Worm (Caenorhabditis elegans) whole organism, L1 larva: ENCODE data around the gene M03D4.4.

ENCODE experiments used
- C16A3.4 ChIP-seq: fragments of 150-350 bp; optimal IDR thresholded peaks from 2 replicates; lab custom pipeline; 2014; ENCODE audit warnings: missing biosample characterization, missing genetic modification characterization
- F16B12.6 ChIP-seq: fragments of 150-350 bp; optimal IDR thresholded peaks from 2 replicates; lab custom pipeline; 2014; ENCODE audit warnings: missing biosample characterization, missing genetic modification characterization
- alr-1 ChIP-seq: fragments of 200-800 bp; sonication (Bioruptor generic); optimal IDR thresholded peaks from 2 replicates; lab custom pipeline; 2018; ENCODE audit warnings: borderline replicate concordance, mild to moderate bottlenecking, missing genetic modification characterization, missing compliant biosample characterization
- ceh-8 ChIP-seq: fragments of 200-800 bp; sonication (Bioruptor generic); optimal IDR thresholded peaks from 2 replicates; lab custom pipeline; 2018; ENCODE audit warnings: mild to moderate bottlenecking, missing genetic modification characterization, moderate library complexity, missing compliant biosample characterization
- ceh-88 ChIP-seq: fragments of 200-800 bp; sonication (Bioruptor generic); IDR thresholded peaks from 2 replicates; pipeline ENCODE4 v1.3.6; 2022; ENCODE audit warnings: missing genetic modification characterization, missing compliant biosample characterization
- ces-1 ChIP-seq: fragments of 150-350 bp; optimal IDR thresholded peaks from 2 replicates; lab custom pipeline; 2014; ENCODE audit warnings: missing biosample characterization, missing genetic modification reagents, missing genetic modification characterization
- dpl-1 ChIP-seq, 3 experiments: fragments of 150-350 bp in 2 of 3; sonication (generic microtip) in 1 of 3; optimal IDR thresholded peaks; 2 replicates each; lab custom pipeline; 2014 to 2017; ENCODE audit warnings: missing biosample characterization in 3 of 3, missing genetic modification characterization in 3 of 3, missing genetic modification reagents in 3 of 3
- dsc-1 ChIP-seq: sonication (generic microtip); optimal IDR thresholded peaks from 2 replicates; lab custom pipeline; 2016; ENCODE audit warnings: mild to moderate bottlenecking, missing genetic modification characterization, missing compliant biosample characterization
- efl-1 ChIP-seq, 4 experiments: fragments of 150-350 bp; optimal IDR thresholded peaks in 3 of 4; peaks in 1 of 4; 1 replicate in 1 of 4; 2 replicates in 3 of 4; lab custom pipeline; 2014; ENCODE audit warnings: missing biosample characterization in 2 of 4, missing genetic modification characterization in 2 of 4, missing genetic modification reagents in 2 of 4
- efl-3 ChIP-seq: fragments of 200-800 bp; sonication (Bioruptor generic); optimal IDR thresholded peaks from 2 replicates; lab custom pipeline; 2018; ENCODE audit warnings: mild to moderate bottlenecking, missing genetic modification characterization, missing compliant biosample characterization
- egl-13 ChIP-seq: sonication (generic microtip); optimal IDR thresholded peaks from 2 replicates; lab custom pipeline; 2016; ENCODE audit warnings: missing genotype, missing genetic modification reagents, missing genetic modification characterization, missing compliant biosample characterization
- ets-5 ChIP-seq: fragments of 200-800 bp; sonication (Bioruptor generic); IDR thresholded peaks from 2 replicates; pipeline ENCODE4 v1.3.6; 2022; ENCODE audit warnings: missing genetic modification characterization, missing compliant biosample characterization
- fkh-4 ChIP-seq: sonication (generic microtip); optimal IDR thresholded peaks from 2 replicates; lab custom pipeline; 2016; ENCODE audit warnings: missing compliant biosample characterization, missing genetic modification characterization, borderline replicate concordance
- fos-1 ChIP-seq: fragments of 150-350 bp; optimal IDR thresholded peaks from 2 replicates; lab custom pipeline; 2014; ENCODE audit warnings: missing biosample characterization, missing genetic modification characterization
- hlh-4 ChIP-seq: sonication (generic microtip); optimal IDR thresholded peaks from 2 replicates; lab custom pipeline; 2016; ENCODE audit warnings: mild to moderate bottlenecking, missing genetic modification characterization, missing compliant biosample characterization
- hpl-2 ChIP-seq: fragments of 150-350 bp; optimal IDR thresholded peaks from 2 replicates; lab custom pipeline; 2014; ENCODE audit warnings: missing biosample characterization, missing genetic modification reagents, missing genetic modification characterization
- irx-1 ChIP-seq: sonication (generic microtip); optimal IDR thresholded peaks from 2 replicates; lab custom pipeline; 2016; ENCODE audit warnings: missing genetic modification characterization, missing compliant biosample characterization
- isw-1 ChIP-seq: fragments of 200-800 bp; sonication (Bioruptor generic); IDR thresholded peaks from 2 replicates; pipeline ENCODE4 v1.3.6; 2022; ENCODE audit warnings: missing genetic modification characterization, missing compliant biosample characterization
- lin-13 ChIP-seq: fragments of 150-350 bp; optimal IDR thresholded peaks from 2 replicates; lab custom pipeline; 2014; ENCODE audit warnings: missing biosample characterization, missing genetic modification reagents, missing genetic modification characterization
- lin-15B ChIP-seq: fragments of 150-350 bp; sonication (generic microtip); optimal IDR thresholded peaks from 3 replicates; lab custom pipeline; 2014; ENCODE audit warnings: missing biosample characterization, missing genetic modification characterization
- lin-35 ChIP-seq, 2 experiments: fragments of 150-350 bp; optimal IDR thresholded peaks; 2 replicates each; lab custom pipeline; 2014; ENCODE audit warnings: missing biosample characterization in 2 of 2, missing genetic modification characterization in 2 of 2, missing genetic modification reagents in 2 of 2
- lir-3 ChIP-seq: sonication (generic microtip); optimal IDR thresholded peaks from 2 replicates; lab custom pipeline; 2016; ENCODE audit warnings: mild to moderate bottlenecking, missing genetic modification characterization, moderate library complexity, missing compliant biosample characterization; ENCODE audit not compliant: poor library complexity
- lsy-2 ChIP-seq, 2 experiments: fragments of 150-350 bp; optimal IDR thresholded peaks; 2 replicates each; lab custom pipeline; 2014; ENCODE audit warnings: missing biosample characterization in 2 of 2, missing genetic modification characterization in 2 of 2
- mdl-1 ChIP-seq, 2 experiments: fragments of 150-350 bp; optimal IDR thresholded peaks; 2 replicates each; lab custom pipeline; 2014 to 2017; ENCODE audit warnings: missing biosample characterization in 2 of 2, missing genetic modification characterization in 2 of 2, inconsistent platforms in 1 of 2
- mef-2 ChIP-seq: fragments of 150-350 bp; optimal IDR thresholded peaks from 2 replicates; lab custom pipeline; 2014; ENCODE audit warnings: missing biosample characterization, missing genetic modification characterization
- mep-1 ChIP-seq: fragments of 150-350 bp; optimal IDR thresholded peaks from 2 replicates; lab custom pipeline; 2014; ENCODE audit warnings: missing biosample characterization, missing genetic modification characterization
- nhr-20 ChIP-seq: sonication (generic microtip); optimal IDR thresholded peaks from 2 replicates; lab custom pipeline; 2016; ENCODE audit warnings: mild to moderate bottlenecking, missing genetic modification characterization, missing compliant biosample characterization
- nhr-28 ChIP-seq: fragments of 150-350 bp; optimal IDR thresholded peaks from 2 replicates; lab custom pipeline; 2014; ENCODE audit warnings: missing biosample characterization, missing genetic modification characterization
- nhr-47 ChIP-seq: sonication (generic microtip); optimal IDR thresholded peaks from 2 replicates; lab custom pipeline; 2016; ENCODE audit warnings: mild to moderate bottlenecking, missing genetic modification characterization, moderate library complexity, missing compliant biosample characterization
- rnt-1 ChIP-seq: sonication (generic microtip); optimal IDR thresholded peaks from 2 replicates; lab custom pipeline; 2016; ENCODE audit warnings: mild to moderate bottlenecking, missing genetic modification characterization, moderate library complexity, missing compliant biosample characterization
- skn-1 ChIP-seq: fragments of 150-350 bp; optimal IDR thresholded peaks from 2 replicates; lab custom pipeline; 2014; ENCODE audit warnings: missing biosample characterization, missing genetic modification characterization
- snu-23 ChIP-seq: sonication (generic microtip); optimal IDR thresholded peaks from 2 replicates; lab custom pipeline; 2016; ENCODE audit warnings: missing genetic modification characterization, missing compliant biosample characterization
- sox-4 ChIP-seq: sonication (generic microtip); optimal IDR thresholded peaks from 2 replicates; lab custom pipeline; 2016; ENCODE audit warnings: missing genetic modification characterization, missing compliant biosample characterization
- swsn-7 ChIP-seq: sonication (generic microtip); optimal IDR thresholded peaks from 2 replicates; lab custom pipeline; 2016; ENCODE audit warnings: missing genetic modification characterization, missing compliant biosample characterization
- tbx-2 ChIP-seq: sonication (generic microtip); optimal IDR thresholded peaks from 2 replicates; lab custom pipeline; 2016; ENCODE audit warnings: missing genetic modification characterization, missing compliant biosample characterization
- tlp-1 ChIP-seq: fragments of 150-350 bp; optimal IDR thresholded peaks from 2 replicates; lab custom pipeline; 2014; ENCODE audit warnings: missing biosample characterization, missing genetic modification characterization
- unc-130 ChIP-seq: fragments of 150-350 bp; optimal IDR thresholded peaks from 2 replicates; lab custom pipeline; 2017; ENCODE audit warnings: missing biosample characterization, missing genetic modification characterization, inconsistent platforms
- unc-62 ChIP-seq: fragments of 150-350 bp; optimal IDR thresholded peaks from 2 replicates; lab custom pipeline; 2014; ENCODE audit warnings: missing biosample characterization, missing genetic modification reagents, missing genetic modification characterization
- unc-86 ChIP-seq: sonication (generic microtip); optimal IDR thresholded peaks from 2 replicates; lab custom pipeline; 2016; ENCODE audit warnings: missing genetic modification characterization, missing compliant biosample characterization
- xbp-1 ChIP-seq: sonication (generic microtip); optimal IDR thresholded peaks from 2 replicates; lab custom pipeline; 2016; ENCODE audit warnings: missing genetic modification characterization, missing compliant biosample characterization
- zip-4 ChIP-seq: fragments of 200-800 bp; sonication (Bioruptor generic); optimal IDR thresholded peaks from 2 replicates; lab custom pipeline; 2018; ENCODE audit warnings: mild to moderate bottlenecking, missing genetic modification characterization, moderate library complexity, missing compliant biosample characterization
- ztf-4 ChIP-seq: fragments of 150-350 bp; optimal IDR thresholded peaks from 2 replicates; lab custom pipeline; 2014; ENCODE audit warnings: missing biosample characterization, missing genetic modification characterization

M03D4.4 gene

ce11 chrIV:6156833-6157232 lies 29.7 kb upstream of the M03D4.4 start, which contains the start of gene C11D2.4 (continued):
- TF ChIP-seq dpl-1 (GFP tag; optimal IDR thresholded peaks at IDR 0.05; lab: Kevin White, UChicago), result peak; percentile 29 to 74 (median 66)
- no peak for TF ChIP-seq tlp-1
- TF ChIP-seq tbx-2 (tag; lab: Kevin White, UChicago), result peak; percentile 55
- no peak for TF ChIP-seq mef-2 (tag; lab: Kevin White, UChicago)
- TF ChIP-seq mdl-1 (tag; optimal IDR thresholded peaks at IDR 0.05; lab: Kevin White, UChicago), result peak in 1 of 2 experiments; percentile 73
- TF ChIP-seq efl-3 (GFP tag; lab: Kevin White, UChicago), result no peak
- peak; percentile 73 for TF ChIP-seq snu-23 (GFP tag; lab: Kevin White, UChicago)
- peak; percentile 61 to 74 for TF ChIP-seq efl-1 (optimal IDR thresholded peaks at IDR 0.05; lab: Kevin White, UChicago)
- TF ChIP-seq efl-1 (GFP tag; optimal IDR thresholded peaks at IDR 0.05 in 1 of 2; lab: Kevin White, UChicago), result peak; percentile 64 to 93
- peak; percentile 69 for TF ChIP-seq nhr-47 (tag; lab: Kevin White, UChicago)
- TF ChIP-seq egl-13, result no peak
- no peak for TF ChIP-seq hpl-2
- peak; percentile 48 for TF ChIP-seq irx-1 (tag; lab: Kevin White, UChicago)
- peak; percentile 59 to 70 for TF ChIP-seq lsy-2 (tag; optimal IDR thresholded peaks at IDR 0.05; lab: Kevin White, UChicago)
- TF ChIP-seq nhr-20 (tag; lab: Kevin White, UChicago), result peak; percentile 57
- TF ChIP-seq C16A3.4 (tag; lab: Kevin White, UChicago), result peak; percentile 26
- no peak for TF ChIP-seq alr-1 (tag; lab: Kevin White, UChicago)
- peak; percentile 20 for TF ChIP-seq unc-130
- TF ChIP-seq ceh-88 (GFP tag; lab: Robert Waterston, UW), result no peak
- TF ChIP-seq mep-1 (tag; lab: Kevin White, UChicago), result peak; percentile 50
- TF ChIP-seq skn-1 (tag; lab: Kevin White, UChicago), result peak; percentile 5
- TF ChIP-seq unc-86 (tag; lab: Kevin White, UChicago), result peak; percentile 5
- no peak for TF ChIP-seq ets-5 (GFP tag; lab: Robert Waterston, UW)
- peak; percentile 57 for TF ChIP-seq swsn-7
- no peak for TF ChIP-seq lin-15B (tag; lab: Kevin White, UChicago)
- no peak for TF ChIP-seq fkh-4 (tag; lab: Kevin White, UChicago)
- TF ChIP-seq zip-4 (GFP tag; lab: Kevin White, UChicago), result no peak
- TF ChIP-seq lin-35 (GFP tag; optimal IDR thresholded peaks at IDR 0.05; lab: Kevin White, UChicago), result peak; percentile 36 to 72
- TF ChIP-seq lir-3 (tag; lab: Kevin White, UChicago), result no peak
- no peak for TF ChIP-seq ces-1 (GFP tag; lab: Kevin White, UChicago)
- TF ChIP-seq F16B12.6 (tag; lab: Kevin White, UChicago), result peak; percentile 89
- peak; percentile 49 for TF ChIP-seq xbp-1
- no peak for TF ChIP-seq nhr-28 (tag; lab: Kevin White, UChicago)
- TF ChIP-seq, all 84 proteins: peak for 25

ce11 chrIV:6155296-6155695 lies 28.2 kb upstream of the M03D4.4 start, which contains the start of gene C11D2.7:
Gene C11D2.7, minus strand, starts transcription at chrIV:6155396.
- no peak for TF ChIP-seq ceh-88 (GFP tag; lab: Robert Waterston, UW)
- TF ChIP-seq fos-1 (tag; lab: Kevin White, UChicago), result no peak
- no peak for TF ChIP-seq rnt-1 (tag; lab: Kevin White, UChicago)
- TF ChIP-seq snu-23 (GFP tag; lab: Kevin White, UChicago), result no peak
- no peak for TF ChIP-seq isw-1 (GFP tag; lab: Robert Waterston, UW)
- TF ChIP-seq sox-4, result no peak
- TF ChIP-seq ceh-8 (GFP tag; lab: Kevin White, UChicago), result no peak
- no peak for TF ChIP-seq lin-13 (GFP tag; lab: Kevin White, UChicago)
- no peak for TF ChIP-seq ztf-4 (tag; lab: Kevin White, UChicago)
- TF ChIP-seq dsc-1 (tag; lab: Kevin White, UChicago), result no peak
- TF ChIP-seq unc-62, result no peak
- no peak for TF ChIP-seq tbx-2 (tag; lab: Kevin White, UChicago)
- no peak for TF ChIP-seq unc-86 (tag; lab: Kevin White, UChicago)
- TF ChIP-seq hlh-4 (tag; lab: Kevin White, UChicago), result no peak
- TF ChIP-seq mep-1 (tag; lab: Kevin White, UChicago), result no peak
- TF ChIP-seq xbp-1, result no peak
- no peak for TF ChIP-seq irx-1 (tag; lab: Kevin White, UChicago)
